Fruit fly (Drosophila melanogaster): ENCODE measurements around the gene Gpdh3.

The Gpdh3 gene

dm6 chr3R:22339510-22339909 is 42.3 kb upstream of the Gpdh3 start (continued):
- TF ChIP-seq CG8119 (GFP tag; IDR thresholded peaks at IDR 0.05) (peak; percentile 51; the same call in 1 of the 3 replicates), Hr39 (GFP tag; optimal IDR thresholded peaks at IDR 0.05) (peak; percentile 62), lz (GFP tag; optimal IDR thresholded peaks at IDR 0.05) (peak; percentile 61), net (GFP tag; optimal IDR thresholded peaks at IDR 0.05) (peak; percentile 65), Sox102F (GFP tag; optimal IDR thresholded peaks at IDR 0.05) (peak; percentile 57), CG32006 (GFP tag; optimal IDR thresholded peaks at IDR 0.05) (peak; percentile 56), Hr4 (GFP tag; optimal IDR thresholded peaks at IDR 0.05) (peak; percentile 48), CG6276 (GFP tag; optimal IDR thresholded peaks at IDR 0.05) (peak; percentile 27), pdm3 (GFP tag; optimal IDR thresholded peaks at IDR 0.05) (peak; percentile 64), CG31627 (GFP tag; optimal IDR thresholded peaks at IDR 0.05) (peak; percentile 63), spab (GFP tag; optimal IDR thresholded peaks at IDR 0.05) (peak; percentile 73), Eip78C (GFP tag) (peak; percentile 90), Eip75B (GFP tag; optimal IDR thresholded peaks at IDR 0.05) (peak; percentile 68), CG6163 (GFP tag; IDR thresholded peaks at IDR 0.05) (peak; percentile 79), fd59A (GFP tag; optimal IDR thresholded peaks at IDR 0.05) (peak; percentile 71), CG10669 (GFP tag; optimal IDR thresholded peaks at IDR 0.05) (peak; percentile 72), OdsH (GFP tag; optimal IDR thresholded peaks at IDR 0.05) (peak; percentile 64), CG9139 (GFP tag; optimal IDR thresholded peaks at IDR 0.05) (peak; percentile 61), CG8319 (GFP tag; optimal IDR thresholded peaks at IDR 0.05) (peak; percentile 52), achi (GFP tag; optimal IDR thresholded peaks at IDR 0.05) (peak; percentile 62), Ets21C (GFP tag; optimal IDR thresholded peaks at IDR 0.05) (peak; percentile 39), CG1621 (tag; optimal IDR thresholded peaks at IDR 0.05) (peak; percentile 58), Met (GFP tag; optimal IDR thresholded peaks at IDR 0.05) (peak; percentile 66), ss (GFP tag; optimal IDR thresholded peaks at IDR 0.05) (peak in 1 of 2 experiments; percentile 70), CG16779 (tag; optimal IDR thresholded peaks at IDR 0.05) (peak; percentile 25), CG8632 (GFP tag; optimal IDR thresholded peaks at IDR 0.05) (peak; percentile 48), fkh (GFP tag; optimal IDR thresholded peaks at IDR 0.05) (no peak), svp (GFP tag) (peak; percentile 81), dac (GFP tag; optimal IDR thresholded peaks at IDR 0.05) (no peak)

- TF ChIP-seq Smox (GFP tag; optimal IDR thresholded peaks at IDR 0.05) (no peak), Sox15 (GFP tag; optimal IDR thresholded peaks at IDR 0.05) (no peak), Hr38 (GFP tag; optimal IDR thresholded peaks at IDR 0.05) (no peak), CG11762 (GFP tag; optimal IDR thresholded peaks at IDR 0.05; ENCODE audit: insufficient read depth) (no peak), CG15336 (GFP tag; IDR thresholded peaks at IDR 0.05) (no peak)
Measured at dm6 chr3R:22340207-22340606, 41.6 kb upstream of the Gpdh3 start, which contains the start of gene CG5388. CG5388 (minus strand) TSS chr3R:22340307.

dm6 chr3R:22341652-22342051 is 40.2 kb upstream of the Gpdh3 start:
- TF ChIP-seq Hr4 (GFP tag; optimal IDR thresholded peaks at IDR 0.05) (no peak), CG8632 (GFP tag; optimal IDR thresholded peaks at IDR 0.05) (no peak), CG6808 (GFP tag; optimal IDR thresholded peaks at IDR 0.05) (no peak), CG1621 (tag; optimal IDR thresholded peaks at IDR 0.05) (no peak), CG9139 (GFP tag; optimal IDR thresholded peaks at IDR 0.05) (no peak), fd59A (GFP tag; optimal IDR thresholded peaks at IDR 0.05) (no peak), svp (GFP tag) (no peak)

- TF ChIP-seq CG31627 (GFP tag; optimal IDR thresholded peaks at IDR 0.05) (no peak), CG8319 (GFP tag; optimal IDR thresholded peaks at IDR 0.05) (no peak), lz (GFP tag; optimal IDR thresholded peaks at IDR 0.05) (no peak)
Measured at dm6 chr3R:22342151-22342550, 39.7 kb upstream of the Gpdh3 start, which contains the start of gene CG5386. CG5386 (minus strand) TSS chr3R:22342251.

Data from whole organism, prepupa.